Fruit fly (Drosophila melanogaster): ENCODE results near the gene Pfrx.

Pfrx gene

dm6 chrX:19494830-19495610 lies at the start of gene Pfrx, which contains the start of the genes ksh and CG14200 (continued):
- TF ChIP-seq da (GFP tag; optimal IDR thresholded peaks at IDR 0.05) (no peak), CG7839 (tag; optimal IDR thresholded peaks at IDR 0.05) (no peak), CG18599 (GFP tag; optimal IDR thresholded peaks at IDR 0.05) (no peak), CG43689 (GFP tag; IDR thresholded peaks at IDR 0.05) (no peak), Optix (GFP tag; IDR thresholded peaks at IDR 0.05) (no peak), CG33557 (GFP tag; optimal IDR thresholded peaks at IDR 0.05) (no peak), CG17359 (tag; optimal IDR thresholded peaks at IDR 0.05) (no peak), nerfin-2 (GFP tag; IDR thresholded peaks at IDR 0.05; ENCODE audit: partially characterized antibody) (peak; percentile 86), Hr51 (GFP tag; optimal IDR thresholded peaks at IDR 0.05) (no peak), ttk (GFP tag; IDR thresholded peaks at IDR 0.05) (no peak), stc (GFP tag; IDR thresholded peaks at IDR 0.05) (no peak), danr (GFP tag; IDR thresholded peaks at IDR 0.05) (no peak), ranshi (GFP tag; IDR thresholded peaks at IDR 0.05) (no peak), CG11723 (GFP tag; optimal IDR thresholded peaks at IDR 0.05) (no peak), crc (GFP tag; optimal IDR thresholded peaks at IDR 0.05) (no peak), CG17328 (GFP tag; IDR thresholded peaks at IDR 0.05) (no peak), Fer2 (tag; optimal IDR thresholded peaks at IDR 0.05) (no peak), CG18619 (GFP tag; optimal IDR thresholded peaks at IDR 0.05) (no peak), seq (GFP tag; IDR thresholded peaks at IDR 0.05) (no peak), trh (GFP tag; optimal IDR thresholded peaks at IDR 0.05) (no peak), Adf1 (GFP tag; IDR thresholded peaks at IDR 0.05) (no peak), abd-A (tag; optimal IDR thresholded peaks at IDR 0.05) (no peak), Rfx (GFP tag; IDR thresholded peaks at IDR 0.05) (peak; percentile 46), unpg (GFP tag; optimal IDR thresholded peaks at IDR 0.05) (no peak), bab2 (GFP tag; optimal IDR thresholded peaks at IDR 0.05) (no peak), Fer3 (tag; optimal IDR thresholded peaks at IDR 0.05) (no peak), Ravus (GFP tag; IDR thresholded peaks at IDR 0.05) (no peak), Hmx (GFP tag; optimal IDR thresholded peaks at IDR 0.05) (no peak)

dm6 chrX:19448297-19448696 lies 47.0 kb upstream of the Pfrx start:
- TF ChIP-seq CG8478 (optimal IDR thresholded peaks at IDR 0.05) (no peak), Dll (GFP tag; IDR thresholded peaks at IDR 0.05; ENCODE audit: partially characterized antibody) (no peak), CG7745 (tag; optimal IDR thresholded peaks at IDR 0.05) (no peak), CG6683 (GFP tag; optimal IDR thresholded peaks at IDR 0.05) (no peak), CG32772 (GFP tag; IDR thresholded peaks at IDR 0.05) (no peak), CG8089 (GFP tag; optimal IDR thresholded peaks at IDR 0.05) (no peak), unc-4 (GFP tag; IDR thresholded peaks at IDR 0.05; ENCODE audit: partially characterized antibody) (no peak), Hmx (GFP tag; optimal IDR thresholded peaks at IDR 0.05) (no peak), Blimp-1 (GFP tag; optimal IDR thresholded peaks at IDR 0.05) (no peak), crc (GFP tag; optimal IDR thresholded peaks at IDR 0.05) (no peak), Atf3 (GFP tag; optimal IDR thresholded peaks at IDR 0.05) (no peak), CG17328 (GFP tag; IDR thresholded peaks at IDR 0.05) (no peak), ash1 (GFP tag; optimal IDR thresholded peaks at IDR 0.05) (no peak)

dm6 chrX:19453138-19453537 lies 42.2 kb upstream of the Pfrx start:
- no peak for TF ChIP-seq insv (GFP tag; optimal IDR thresholded peaks at IDR 0.05)
- TF ChIP-seq nom (GFP tag; optimal IDR thresholded peaks at IDR 0.05) = no peak
- TF ChIP-seq CG6791 (GFP tag; IDR thresholded peaks at IDR 0.05; ENCODE audit: partially characterized antibody) = no peak
- TF ChIP-seq Doc2 (GFP tag; IDR thresholded peaks at IDR 0.05) = no peak
- peak; percentile 25 for TF ChIP-seq CG6854 (GFP tag; optimal IDR thresholded peaks at IDR 0.05)
- TF ChIP-seq CG7271 (tag; optimal IDR thresholded peaks at IDR 0.05) = no peak
- TF ChIP-seq Sox100B (GFP tag; optimal IDR thresholded peaks at IDR 0.05) = no peak
- no peak for TF ChIP-seq NFAT (GFP tag; IDR thresholded peaks at IDR 0.05)
- no peak for TF ChIP-seq Dad (GFP tag; optimal IDR thresholded peaks at IDR 0.05)
- TF ChIP-seq CG14050 (GFP tag; IDR thresholded peaks at IDR 0.05) = no peak
- peak; percentile 26 for TF ChIP-seq CG12391 (tag; optimal IDR thresholded peaks at IDR 0.05)
- TF ChIP-seq CG42726 (GFP tag; IDR thresholded peaks at IDR 0.05; ENCODE audit: partially characterized antibody) = no peak
